Worm (Caenorhabditis elegans) whole organism, L1 larva: ENCODE results near the gene C27H6.8.

Experiments
- elt-3 ChIP-seq, 6 experiments: fragments of 150-350 bp in 1 of 6; sonication (generic microtip); optimal IDR thresholded peaks; 2 replicates each; lab custom pipeline; 2017 to 2018; ENCODE audit warnings: missing biosample characterization in 6 of 6, missing genetic modification characterization in 6 of 6, inconsistent platforms in 1 of 6
- fkh-10 ChIP-seq: sonication (generic microtip); optimal IDR thresholded peaks from 2 replicates; lab custom pipeline; 2017; ENCODE audit warnings: missing biosample characterization, missing genetic modification reagents, missing genetic modification characterization
- lin-15B ChIP-seq: fragments of 150-350 bp; sonication (generic microtip); optimal IDR thresholded peaks from 3 replicates; lab custom pipeline; 2014; ENCODE audit warnings: missing biosample characterization, missing genetic modification characterization
- mdl-1 ChIP-seq, 2 experiments: fragments of 150-350 bp; optimal IDR thresholded peaks; 2 replicates each; lab custom pipeline; 2014 to 2017; ENCODE audit warnings: missing biosample characterization in 2 of 2, missing genetic modification characterization in 2 of 2, inconsistent platforms in 1 of 2
- nhr-12 ChIP-seq: sonication (generic microtip); optimal IDR thresholded peaks from 2 replicates; lab custom pipeline; 2017; ENCODE audit warnings: missing biosample characterization, missing genetic modification characterization
- nhr-237 ChIP-seq: fragments of 150-350 bp; optimal IDR thresholded peaks from 2 replicates; lab custom pipeline; 2014; ENCODE audit warnings: missing biosample characterization, missing genetic modification characterization
- nhr-85 ChIP-seq: sonication (generic microtip); peaks from one replicate; lab custom pipeline; 2016; ENCODE audit warnings: missing genetic modification characterization, inconsistent platforms, missing compliant biosample characterization
- rnt-1 ChIP-seq: sonication (generic microtip); optimal IDR thresholded peaks from 2 replicates; lab custom pipeline; 2016; ENCODE audit warnings: mild to moderate bottlenecking, missing genetic modification characterization, moderate library complexity, missing compliant biosample characterization
- tbx-2 ChIP-seq: sonication (generic microtip); optimal IDR thresholded peaks from 2 replicates; lab custom pipeline; 2016; ENCODE audit warnings: missing genetic modification characterization, missing compliant biosample characterization

DNA sequence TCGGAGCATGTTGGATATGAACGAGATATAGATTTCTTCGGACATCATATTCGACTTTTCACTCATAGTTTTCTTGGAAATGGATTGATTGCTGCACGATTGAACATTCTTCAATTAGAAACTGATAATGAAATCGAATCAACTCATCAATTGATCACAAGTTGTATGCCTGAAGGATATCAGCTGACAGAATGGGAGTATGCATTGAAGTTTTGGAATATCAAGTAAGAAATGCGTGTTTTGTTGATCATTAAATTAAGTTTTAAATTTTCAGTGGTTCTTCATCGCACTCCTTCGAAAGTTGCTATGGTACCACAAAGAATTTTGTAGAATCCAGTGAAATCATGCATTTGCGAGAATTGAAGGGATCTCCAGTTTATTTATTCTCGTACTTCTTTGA lies 18.8 kb upstream of the C27H6.8 start:
- TF ChIP-seq tbx-2 (tag; lab: Kevin White, UChicago), result no peak
- TF ChIP-seq nhr-237 (tag; lab: Kevin White, UChicago), result no peak
- no peak for TF ChIP-seq mdl-1 (tag; optimal IDR thresholded peaks at IDR 0.05; lab: Kevin White, UChicago)
- TF ChIP-seq lin-15B (tag; lab: Kevin White, UChicago), result no peak
- TF ChIP-seq fkh-10, result no peak
- TF ChIP-seq elt-3 (tag; optimal IDR thresholded peaks at IDR 0.05; lab: Kevin White, UChicago), result peak in 1 of 6 experiments; percentile 27
- TF ChIP-seq nhr-12 (tag; lab: Kevin White, UChicago), result no peak
- no peak for TF ChIP-seq nhr-85 (tag; lab: Kevin White, UChicago)
- no peak for TF ChIP-seq rnt-1 (tag; lab: Kevin White, UChicago)
